Worm (Caenorhabditis elegans): ENCODE data around the gene F46C5.1.

The F46C5.1 gene

ce11 chrII:8832941-8833340 is 12.0 kb upstream of the F46C5.1 start:
- TF ChIP-seq nhr-129 (tag; optimal IDR thresholded peaks at IDR 0.05) (no peak), unc-39 (tag; optimal IDR thresholded peaks at IDR 0.05) (no peak), mdl-1 (tag; optimal IDR thresholded peaks at IDR 0.05) (no peak), lin-13 (GFP tag; optimal IDR thresholded peaks at IDR 0.05) (no peak)

ce11 chrII:8830917-8831316 is 9.9 kb upstream of the F46C5.1 start:
- no peak for TF ChIP-seq lsy-2 (tag; optimal IDR thresholded peaks at IDR 0.05)
- TF ChIP-seq elt-3 (tag; optimal IDR thresholded peaks at IDR 0.05) = no peak
- no peak for TF ChIP-seq sem-4 (tag; optimal IDR thresholded peaks at IDR 0.05)
- TF ChIP-seq nhr-25 (tag; optimal IDR thresholded peaks at IDR 0.05) = no peak
- no peak for TF ChIP-seq mab-5 (tag; optimal IDR thresholded peaks at IDR 0.05)
- TF ChIP-seq ztf-11 (tag; optimal IDR thresholded peaks at IDR 0.05) = no peak
- TF ChIP-seq aly-2 (tag; optimal IDR thresholded peaks at IDR 0.05) = no peak
- no peak for TF ChIP-seq C34F6.9 (tag; optimal IDR thresholded peaks at IDR 0.05)
- TF ChIP-seq blmp-1 (tag; optimal IDR thresholded peaks at IDR 0.05; ENCODE audit: insufficient read depth) = no peak
- no peak for TF ChIP-seq mbf-1 (tag; optimal IDR thresholded peaks at IDR 0.05)
- TF ChIP-seq ceh-82 (tag; optimal IDR thresholded peaks at IDR 0.05) = no peak
- no peak for TF ChIP-seq nhr-21 (tag; optimal IDR thresholded peaks at IDR 0.05)
- no peak for TF ChIP-seq nhr-129 (tag; optimal IDR thresholded peaks at IDR 0.05)
- TF ChIP-seq ceh-16 (tag; optimal IDR thresholded peaks at IDR 0.05) = no peak
- no peak for TF ChIP-seq nhr-10 (tag; optimal IDR thresholded peaks at IDR 0.05)
- TF ChIP-seq nhr-6 (tag; optimal IDR thresholded peaks at IDR 0.05) = no peak

ce11 chrII:8829189-8829588 is 8.2 kb upstream of the F46C5.1 start, which contains the start of gene F46C5.2:
Gene F46C5.2, minus strand, starts transcription at chrII:8829289.
- no peak for TF ChIP-seq elt-1 (tag; optimal IDR thresholded peaks at IDR 0.05)
- no peak for TF ChIP-seq mab-5 (tag; optimal IDR thresholded peaks at IDR 0.05)
- no peak for TF ChIP-seq nhr-23 (tag; optimal IDR thresholded peaks at IDR 0.05)
- no peak for TF ChIP-seq nhr-21 (tag; optimal IDR thresholded peaks at IDR 0.05)

- no peak for TF ChIP-seq ama-1 (optimal IDR thresholded peaks at IDR 0.05)
- TF ChIP-seq gmeb-1 (tag; optimal IDR thresholded peaks at IDR 0.05) = no peak
- no peak for TF ChIP-seq ztf-1 (GFP tag; conservative IDR thresholded peaks at IDR 0.05)
- TF ChIP-seq lin-11 (tag; optimal IDR thresholded peaks at IDR 0.05) = no peak
- no peak for TF ChIP-seq ztf-4 (tag; optimal IDR thresholded peaks at IDR 0.05)
- TF ChIP-seq nhr-6 (tag; optimal IDR thresholded peaks at IDR 0.05) = no peak
- no peak for TF ChIP-seq nhr-23 (tag; optimal IDR thresholded peaks at IDR 0.05)
- TF ChIP-seq mdl-1 (tag; optimal IDR thresholded peaks at IDR 0.05) = no peak
- TF ChIP-seq unc-39 (tag; optimal IDR thresholded peaks at IDR 0.05) = no peak
- TF ChIP-seq crh-2 (tag; optimal IDR thresholded peaks at IDR 0.05) = no peak
- no peak for TF ChIP-seq ceh-16 (tag; optimal IDR thresholded peaks at IDR 0.05)
- TF ChIP-seq unc-62 (GFP tag; optimal IDR thresholded peaks at IDR 0.05) = no peak
- TF ChIP-seq nhr-12 (tag; optimal IDR thresholded peaks at IDR 0.05) = no peak
These were observed 4.8 kb upstream of the F46C5.1 start, which contains the start of gene nas-25 for ce11 chrII:8825769-8826168. Gene nas-25, plus strand, starts transcription at chrII:8826069.

ce11 chrII:8822711-8823110 is 1.7 kb upstream of the F46C5.1 start:
- TF ChIP-seq ceh-16 (tag; optimal IDR thresholded peaks at IDR 0.05) = no peak
- TF ChIP-seq ztf-4 (tag; optimal IDR thresholded peaks at IDR 0.05) = no peak
- no peak for TF ChIP-seq nhr-12 (tag; optimal IDR thresholded peaks at IDR 0.05)
- TF ChIP-seq mdl-1 (tag; optimal IDR thresholded peaks at IDR 0.05) = peak in 1 of 2 experiments; percentile 45
- peak; percentile 53 for TF ChIP-seq blmp-1 (tag; optimal IDR thresholded peaks at IDR 0.05; ENCODE audit: insufficient read depth)
- peak in 1 of 2 experiments; percentile 10 for TF ChIP-seq lsy-2 (tag; optimal IDR thresholded peaks at IDR 0.05)
- no peak for TF ChIP-seq ZK546.5 (tag; optimal IDR thresholded peaks at IDR 0.05)
- no peak for TF ChIP-seq unc-55 (GFP tag; optimal IDR thresholded peaks at IDR 0.05)
- no peak for TF ChIP-seq elt-1 (tag; optimal IDR thresholded peaks at IDR 0.05)
- TF ChIP-seq nhr-6 (tag; optimal IDR thresholded peaks at IDR 0.05) = peak; percentile 45
- peak; percentile 96 for TF ChIP-seq sma-9 (GFP tag; optimal IDR thresholded peaks at IDR 0.05)
- no peak for TF ChIP-seq sma-9 (tag; optimal IDR thresholded peaks at IDR 0.05)
- TF ChIP-seq F13H6.1 (tag; optimal IDR thresholded peaks at IDR 0.05) = no peak
- TF ChIP-seq nhr-25 (tag; optimal IDR thresholded peaks at IDR 0.05) = peak; percentile 59
- peak; percentile 69 for TF ChIP-seq sma-3 (GFP tag; optimal IDR thresholded peaks at IDR 0.05)
- TF ChIP-seq skn-1 (tag; optimal IDR thresholded peaks at IDR 0.05) = no peak
- no peak for TF ChIP-seq unc-39 (tag; optimal IDR thresholded peaks at IDR 0.05)
- TF ChIP-seq nhr-21 (tag; optimal IDR thresholded peaks at IDR 0.05) = peak; percentile 92
- peak; percentile 9 for TF ChIP-seq crh-2 (tag; optimal IDR thresholded peaks at IDR 0.05)

Measured in whole organism, L2 larva.